Fruit fly (Drosophila melanogaster) Kc167 (cell line): ENCODE results near the gene sip2.

Experiments used
- Myc ChIP-seq: fragments of >200 bp; optimal IDR thresholded peaks from 2 replicates; lab custom pipeline; 2017; ENCODE audit warnings: missing external identifiers
- h ChIP-seq: fragments of >200 bp; optimal IDR thresholded peaks from 3 replicates; lab custom pipeline; 2018; ENCODE audit warnings: missing external identifiers
- psq ChIP-seq: fragments of >200 bp; optimal IDR thresholded peaks from 2 replicates; lab custom pipeline; 2017; ENCODE audit warnings: missing external identifiers

dm6 chr2L:7004304-7004703 lies 40.4 kb upstream of the sip2 start:
- TF ChIP-seq Myc (lab: Kevin White, UChicago) = no peak
- TF ChIP-seq h (lab: Kevin White, UChicago) = no peak
- TF ChIP-seq psq (lab: Kevin White, UChicago) = no peak
